Worm (Caenorhabditis elegans): ENCODE results near the gene F41G3.19.
"Not testable (repeated sequence)": the region's sequence is repeated elsewhere in the genome, so short reads cannot be mapped to it uniquely, and the experiment has no call there.

DNA sequence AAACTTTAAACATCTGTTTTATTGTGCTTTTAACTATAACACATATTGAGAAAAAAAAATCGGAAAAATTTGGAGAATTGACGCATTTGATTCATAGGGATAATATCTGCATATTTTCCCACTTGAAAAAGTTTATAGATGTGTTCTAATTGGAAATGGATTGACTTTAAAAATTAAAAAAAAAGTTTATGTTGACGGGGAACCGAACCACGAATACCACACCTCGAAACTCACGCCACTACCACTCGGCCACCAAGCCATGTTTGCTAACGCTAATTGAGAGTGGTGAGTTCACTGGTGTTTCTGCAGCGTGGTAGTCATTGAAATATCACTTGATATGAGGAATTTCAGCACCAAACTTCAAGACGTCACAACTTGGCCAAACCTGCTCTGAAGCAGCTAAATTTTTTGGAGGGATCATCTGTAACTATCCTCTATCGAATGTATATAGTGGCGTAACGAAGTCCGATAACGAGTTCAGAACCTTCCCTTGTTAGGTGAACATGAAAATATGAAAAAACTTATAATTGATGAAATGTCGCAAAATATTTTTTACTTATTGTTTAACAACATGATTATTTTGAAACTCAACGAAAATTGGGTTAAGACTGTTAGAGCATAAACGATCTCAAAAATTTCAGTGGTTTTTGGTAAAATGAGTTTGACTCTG lies 46.0 kb upstream of the F41G3.19 start:
- TF ChIP-seq T07F8.4 (tag; optimal IDR thresholded peaks at IDR 0.05); nfya-1 (tag; optimal IDR thresholded peaks at IDR 0.05; ENCODE audit: borderline replicate concordance, insufficient read depth); unc-62 (GFP tag; optimal IDR thresholded peaks at IDR 0.05): not testable (repeated sequence)

Measured in whole organism, young adult.